Fruit fly (Drosophila melanogaster) whole organism, embryonic: ENCODE data around the gene CG32246.

Source experiments
- CG12299 ChIP-seq: fragments of 200-800 bp; sonication (Bioruptor generic); optimal IDR thresholded peaks from 2 replicates; lab custom pipeline; 2018; ENCODE audit warnings: missing biosample characterization, mild to moderate bottlenecking, missing genetic modification characterization
- CG18011 ChIP-seq: fragments of 200-800 bp; sonication (Bioruptor generic); optimal IDR thresholded peaks from 2 replicates; lab custom pipeline; 2017; ENCODE audit warnings: missing biosample characterization, missing genetic modification characterization, mild to moderate bottlenecking, moderate library complexity, missing genotype
- CG4707 ChIP-seq: fragments of 200-800 bp; sonication (Bioruptor generic); optimal IDR thresholded peaks from 2 replicates; lab custom pipeline; 2018; ENCODE audit warnings: missing biosample characterization, mild to moderate bottlenecking, missing genetic modification characterization, moderate library complexity
- Doc3 ChIP-seq: fragments of 200-800 bp; sonication (Bioruptor generic); IDR thresholded peaks from 3 replicates; pipeline ENCODE4 v1.3.6; 2022; ENCODE audit warnings: missing biosample characterization, missing genetic modification characterization; ENCODE audit not compliant: partially characterized antibody
- Dp ChIP-seq: fragments of 200-800 bp; sonication (Bioruptor generic); optimal IDR thresholded peaks from 2 replicates; lab custom pipeline; 2018; ENCODE audit warnings: missing biosample characterization, mild to moderate bottlenecking, missing genetic modification characterization, moderate library complexity
- ac ChIP-seq: fragments of 200-800 bp; sonication (Bioruptor generic); optimal IDR thresholded peaks from 3 replicates; lab custom pipeline; 2017; ENCODE audit warnings: missing biosample characterization, mild to moderate bottlenecking, missing genetic modification characterization
- dm ChIP-seq: fragments of 200-800 bp; sonication (Bioruptor generic); optimal IDR thresholded peaks from 3 replicates; lab custom pipeline; 2016; ENCODE audit warnings: missing biosample characterization, missing genetic modification characterization
- run ChIP-seq: fragments of 200-800 bp; sonication (Bioruptor generic); optimal IDR thresholded peaks from 3 replicates; lab custom pipeline; 2018; ENCODE audit warnings: missing biosample characterization, mild to moderate bottlenecking, missing genetic modification characterization
- schlank ChIP-seq: fragments of 200-800 bp; sonication (Bioruptor generic); optimal IDR thresholded peaks from 2 replicates; lab custom pipeline; 2018; ENCODE audit warnings: missing biosample characterization, mild to moderate bottlenecking, missing genetic modification characterization

dm6 chr3L:4613846-4614247 lies 7.2 kb upstream of the CG32246 start:
- no peak for TF ChIP-seq run (tag; lab: Kevin White, UChicago)
- TF ChIP-seq schlank (tag; lab: Kevin White, UChicago), result no peak
- peak; percentile 75 for TF ChIP-seq ac (GFP tag; lab: Kevin White, UChicago)
- TF ChIP-seq Dp (GFP tag; lab: Kevin White, UChicago), result no peak
- TF ChIP-seq CG18011, result no peak
- TF ChIP-seq dm (GFP tag; lab: Kevin White, UChicago), result peak; percentile 27
- TF ChIP-seq CG4707 (GFP tag; lab: Kevin White, UChicago), result peak; percentile 16
- TF ChIP-seq CG12299 (tag; lab: Kevin White, UChicago), result no peak
- TF ChIP-seq Doc3, result no peak
